Worm (Caenorhabditis elegans) whole organism, L3 larva: ENCODE results near the gene K10B4.3.
A peak's percentile ranks its signal among the peaks of the same experiment; 100 is the strongest.

Source experiments
- R02D3.7 ChIP-seq: fragments of 150-350 bp; optimal IDR thresholded peaks from 2 replicates; lab custom pipeline; 2014; ENCODE audit warnings: missing biosample characterization, missing genetic modification characterization
- ama-1 ChIP-seq: fragments of 150-350 bp; optimal IDR thresholded peaks from 2 replicates; lab custom pipeline; 2018
- ceh-16 ChIP-seq: sonication (generic microtip); optimal IDR thresholded peaks from 2 replicates; lab custom pipeline; 2017; ENCODE audit warnings: missing biosample characterization, missing genetic modification characterization
- ceh-28 ChIP-seq: fragments of 150-350 bp; optimal IDR thresholded peaks from 2 replicates; lab custom pipeline; 2014; ENCODE audit warnings: missing biosample characterization, missing genetic modification reagents, missing genetic modification characterization
- ceh-82 ChIP-seq: fragments of 150-350 bp; optimal IDR thresholded peaks from 2 replicates; lab custom pipeline; 2014; ENCODE audit warnings: missing biosample characterization, missing genetic modification characterization
- elt-2 ChIP-seq: sonication (generic microtip); optimal IDR thresholded peaks from 2 replicates; lab custom pipeline; 2016; ENCODE audit warnings: missing genetic modification reagents, mild to moderate bottlenecking, missing genetic modification characterization, missing compliant biosample characterization
- pha-4 ChIP-seq: fragments of 150-350 bp; optimal IDR thresholded peaks from 2 replicates; lab custom pipeline; 2014; ENCODE audit warnings: missing biosample characterization, missing genetic modification reagents, missing genetic modification characterization
- skn-1 ChIP-seq: fragments of 150-350 bp; optimal IDR thresholded peaks from 2 replicates; lab custom pipeline; 2014; ENCODE audit warnings: missing biosample characterization, missing genetic modification characterization
- unc-39 ChIP-seq: sonication (generic microtip); optimal IDR thresholded peaks from 4 replicates; lab custom pipeline; 2017; ENCODE audit warnings: missing biosample characterization, missing genetic modification characterization
- unc-62 ChIP-seq: fragments of 150-350 bp; sonication (generic microtip); optimal IDR thresholded peaks from 4 replicates; lab custom pipeline; 2014; ENCODE audit warnings: missing biosample characterization, missing genetic modification reagents, missing genetic modification characterization

DNA sequence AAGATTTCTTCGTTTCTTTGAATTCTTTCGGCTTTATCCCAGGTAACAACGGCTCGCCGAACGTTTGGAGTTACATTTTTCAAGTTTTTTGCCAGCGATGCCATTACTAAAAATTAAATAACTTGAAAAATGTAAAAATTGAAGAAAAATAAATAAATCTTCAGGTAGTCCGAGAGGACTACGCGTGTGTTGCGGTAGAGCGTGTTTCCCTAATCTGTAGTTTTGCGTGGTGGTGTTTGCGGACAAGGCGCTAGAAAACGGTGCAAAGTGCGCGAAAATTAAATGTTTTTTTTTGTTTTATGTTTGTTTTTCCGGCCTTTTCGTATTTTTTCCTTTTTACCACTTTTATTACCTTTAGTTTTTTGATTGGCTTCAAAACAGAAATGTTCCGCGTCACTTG is 34.9 kb upstream of the K10B4.3 start, which contains the start of gene mrpl-28:
- TF ChIP-seq elt-2 (tag; lab: Kevin White, UChicago) (peak; percentile 66), unc-39 (tag; lab: Kevin White, UChicago) (no peak), R02D3.7 (tag; lab: Kevin White, UChicago) (peak; percentile 84), ceh-28 (tag; lab: Kevin White, UChicago) (peak; percentile 77), ceh-16 (tag; lab: Kevin White, UChicago) (no peak), skn-1 (tag; lab: Kevin White, UChicago) (peak; percentile 14), pha-4 (tag; lab: Kevin White, UChicago) (peak; percentile 99), unc-62 (GFP tag; lab: Kevin White, UChicago) (no peak), ama-1 (no peak), ceh-82 (tag; lab: Kevin White, UChicago) (peak; percentile 92)
